Worm (Caenorhabditis elegans) whole organism, young adult: ENCODE measurements around the gene max-2.

Source experiments
- B0336.3 ChIP-seq: fragments of 200-800 bp; sonication (Bioruptor generic); IDR thresholded peaks from 2 replicates; pipeline ENCODE4 v1.3.6; 2022; ENCODE audit warnings: missing genetic modification characterization, missing compliant biosample characterization
- D2030.7 ChIP-seq: fragments of 200-800 bp; sonication (Bioruptor generic); IDR thresholded peaks from 2 replicates; pipeline ENCODE4 v1.3.6; 2022; ENCODE audit warnings: missing genetic modification reagents, missing genetic modification characterization, missing compliant biosample characterization
- F22D6.2 ChIP-seq: sonication (generic microtip); optimal IDR thresholded peaks from 2 replicates; lab custom pipeline; 2016; ENCODE audit warnings: mild to moderate bottlenecking, missing genetic modification characterization, missing compliant biosample characterization
- F39B2.1 ChIP-seq: fragments of 200-800 bp; sonication (Bioruptor generic); IDR thresholded peaks from 2 replicates; pipeline ENCODE4 v1.3.6; 2022; ENCODE audit warnings: missing genetic modification reagents, missing genetic modification characterization, missing compliant biosample characterization
- F52B5.7 ChIP-seq: sonication (generic microtip); optimal IDR thresholded peaks from 2 replicates; lab custom pipeline; 2016; ENCODE audit warnings: mild to moderate bottlenecking, missing genetic modification characterization, missing compliant biosample characterization
- T07F8.4 ChIP-seq: sonication (generic microtip); optimal IDR thresholded peaks from 2 replicates; lab custom pipeline; 2016; ENCODE audit warnings: mild to moderate bottlenecking, missing genetic modification characterization, moderate library complexity, missing compliant biosample characterization
- T26A5.8 ChIP-seq: sonication (generic microtip); optimal IDR thresholded peaks from 2 replicates; lab custom pipeline; 2016; ENCODE audit warnings: missing genetic modification characterization, missing compliant biosample characterization
- akir-1 ChIP-seq: fragments of 200-800 bp; sonication (Bioruptor generic); optimal IDR thresholded peaks from 2 replicates; lab custom pipeline; 2018; ENCODE audit warnings: mild to moderate bottlenecking, missing genetic modification characterization, moderate library complexity, missing compliant biosample characterization
- atf-7 ChIP-seq: sonication (generic microtip); optimal IDR thresholded peaks from 2 replicates; lab custom pipeline; 2017; ENCODE audit warnings: mild to moderate bottlenecking, missing genetic modification characterization, missing compliant biosample characterization
- athp-1 ChIP-seq: sonication (generic microtip); optimal IDR thresholded peaks from 2 replicates; lab custom pipeline; 2017; ENCODE audit warnings: mild to moderate bottlenecking, missing genetic modification characterization, missing compliant biosample characterization
- attf-5 ChIP-seq: fragments of 200-800 bp; sonication (Bioruptor generic); optimal IDR thresholded peaks from 2 replicates; lab custom pipeline; 2018; ENCODE audit warnings: mild to moderate bottlenecking, missing genetic modification characterization, missing compliant biosample characterization
- cebp-1 ChIP-seq, 2 experiments: fragments of 200-800 bp in 1 of 2; sonication (Bioruptor generic) in 1 of 2; sonication (generic microtip) in 1 of 2; IDR thresholded peaks in 1 of 2; optimal IDR thresholded peaks in 1 of 2; 2 replicates each; pipeline versions ENCODE4 v1.3.6 to Lab custom; 2017 to 2022; ENCODE audit warnings: missing compliant biosample characterization in 2 of 2, missing genetic modification characterization in 2 of 2, mild to moderate bottlenecking in 1 of 2, missing genetic modification reagents in 1 of 2, moderate library complexity in 1 of 2
- ceh-91 ChIP-seq: fragments of 200-800 bp; sonication (Bioruptor generic); IDR thresholded peaks from 2 replicates; pipeline ENCODE4 v1.3.6; 2022; ENCODE audit warnings: missing genetic modification reagents, missing genetic modification characterization, missing compliant biosample characterization
- dox-1 ChIP-seq: fragments of 200-800 bp; sonication (Bioruptor generic); IDR thresholded peaks from 2 replicates; pipeline ENCODE4 v1.3.6; 2022; ENCODE audit warnings: missing genetic modification reagents, missing genetic modification characterization, missing compliant biosample characterization
- efl-1 ChIP-seq: fragments of 150-350 bp; optimal IDR thresholded peaks from 2 replicates; lab custom pipeline; 2014; ENCODE audit warnings: missing biosample characterization, missing genetic modification reagents, missing genetic modification characterization
- egl-18 ChIP-seq: fragments of 200-800 bp; sonication (Bioruptor generic); IDR thresholded peaks from 2 replicates; pipeline ENCODE4 v1.3.6; 2022; ENCODE audit warnings: missing genetic modification reagents, missing genetic modification characterization, missing compliant biosample characterization
- ekl-4 ChIP-seq: fragments of 200-800 bp; sonication (Bioruptor generic); IDR thresholded peaks from 2 replicates; pipeline ENCODE4 v1.3.6; 2022; ENCODE audit warnings: missing genetic modification reagents, missing genetic modification characterization, missing compliant biosample characterization
- hlh-26 ChIP-seq: fragments of 200-800 bp; sonication (Bioruptor generic); conservative IDR thresholded peaks from 2 replicates; pipeline ENCODE4 v1.3.6; 2022; ENCODE audit warnings: missing genetic modification reagents, missing genetic modification characterization, missing compliant biosample characterization
- hmg-1.2 ChIP-seq: fragments of 200-800 bp; sonication (Bioruptor generic); IDR thresholded peaks from 2 replicates; pipeline ENCODE4 v1.3.6; 2022; ENCODE audit warnings: missing genetic modification reagents, missing genetic modification characterization, missing compliant biosample characterization
- let-607 ChIP-seq, 2 experiments: fragments of 200-800 bp in 1 of 2; sonication (Bioruptor generic) in 1 of 2; sonication (generic microtip) in 1 of 2; optimal IDR thresholded peaks; 2 replicates each; lab custom pipeline; 2016 to 2018; ENCODE audit warnings: mild to moderate bottlenecking in 2 of 2, missing compliant biosample characterization in 2 of 2, missing genetic modification characterization in 2 of 2, moderate library complexity in 2 of 2, missing genotype in 1 of 2
- lin-35 ChIP-seq, 3 experiments: fragments of 150-350 bp in 2 of 3; sonication (generic microtip) in 1 of 3; optimal IDR thresholded peaks; 2 replicates each; lab custom pipeline; 2014 to 2018; ENCODE audit warnings: missing biosample characterization in 3 of 3, missing genetic modification characterization in 3 of 3, missing genetic modification reagents in 3 of 3
- madf-3 ChIP-seq: fragments of 200-800 bp; sonication (Bioruptor generic); IDR thresholded peaks from 2 replicates; pipeline ENCODE4 v1.3.6; 2022; ENCODE audit warnings: missing genetic modification reagents, missing genetic modification characterization, missing compliant biosample characterization
- mes-4 ChIP-seq: sonication (generic microtip); optimal IDR thresholded peaks from 2 replicates; lab custom pipeline; 2016; ENCODE audit warnings: missing genotype, missing genetic modification characterization, missing compliant biosample characterization
- nfya-1 ChIP-seq: sonication (generic microtip); optimal IDR thresholded peaks from 2 replicates; lab custom pipeline; 2017; ENCODE audit warnings: antibody characterized with exemption, missing compliant biosample characterization, missing genetic modification characterization, borderline replicate concordance; ENCODE audit not compliant: insufficient read depth
- nhr-27 ChIP-seq: fragments of 200-800 bp; sonication (Bioruptor generic); optimal IDR thresholded peaks from 2 replicates; lab custom pipeline; 2018; ENCODE audit warnings: mild to moderate bottlenecking, missing genetic modification characterization, moderate library complexity, missing compliant biosample characterization
- nhr-90 ChIP-seq: sonication (generic microtip); optimal IDR thresholded peaks from 2 replicates; lab custom pipeline; 2016; ENCODE audit warnings: missing genotype, mild to moderate bottlenecking, missing genetic modification characterization, missing compliant biosample characterization
- pbrm-1 ChIP-seq: fragments of 200-800 bp; sonication (Bioruptor generic); IDR thresholded peaks from 2 replicates; pipeline ENCODE4 v1.3.6; 2022; ENCODE audit warnings: missing genetic modification reagents, missing genetic modification characterization, missing compliant biosample characterization
- snpc-3.4 ChIP-seq: sonication (generic microtip); optimal IDR thresholded peaks from 2 replicates; lab custom pipeline; 2017; ENCODE audit warnings: missing genetic modification characterization, mild to moderate bottlenecking, missing compliant biosample characterization, antibody characterized with exemption, moderate library complexity, missing genotype, missing genetic modification reagents
- somi-1 ChIP-seq: fragments of 200-800 bp; sonication (Bioruptor generic); optimal IDR thresholded peaks from 2 replicates; lab custom pipeline; 2018; ENCODE audit warnings: mild to moderate bottlenecking, missing genetic modification characterization, missing compliant biosample characterization
- tbx-9 ChIP-seq: sonication (generic microtip); optimal IDR thresholded peaks from 2 replicates; lab custom pipeline; 2016; ENCODE audit warnings: borderline replicate concordance, missing genetic modification characterization, inconsistent platforms, missing compliant biosample characterization
- tlf-1 ChIP-seq: fragments of 200-800 bp; sonication (Bioruptor generic); optimal IDR thresholded peaks from 2 replicates; lab custom pipeline; 2018; ENCODE audit warnings: mild to moderate bottlenecking, missing genetic modification characterization, missing compliant biosample characterization
- zfh-2 ChIP-seq: fragments of 200-800 bp; sonication (Bioruptor generic); conservative IDR thresholded peaks from 2 replicates; pipeline ENCODE4 v1.3.6; 2022; ENCODE audit warnings: missing genetic modification reagents, missing genetic modification characterization, missing compliant biosample characterization
- ztf-22 ChIP-seq: fragments of 200-800 bp; sonication (Bioruptor generic); optimal IDR thresholded peaks from 2 replicates; lab custom pipeline; 2018; ENCODE audit warnings: mild to moderate bottlenecking, missing genetic modification characterization, moderate library complexity, missing compliant biosample characterization

max-2 gene

DNA sequence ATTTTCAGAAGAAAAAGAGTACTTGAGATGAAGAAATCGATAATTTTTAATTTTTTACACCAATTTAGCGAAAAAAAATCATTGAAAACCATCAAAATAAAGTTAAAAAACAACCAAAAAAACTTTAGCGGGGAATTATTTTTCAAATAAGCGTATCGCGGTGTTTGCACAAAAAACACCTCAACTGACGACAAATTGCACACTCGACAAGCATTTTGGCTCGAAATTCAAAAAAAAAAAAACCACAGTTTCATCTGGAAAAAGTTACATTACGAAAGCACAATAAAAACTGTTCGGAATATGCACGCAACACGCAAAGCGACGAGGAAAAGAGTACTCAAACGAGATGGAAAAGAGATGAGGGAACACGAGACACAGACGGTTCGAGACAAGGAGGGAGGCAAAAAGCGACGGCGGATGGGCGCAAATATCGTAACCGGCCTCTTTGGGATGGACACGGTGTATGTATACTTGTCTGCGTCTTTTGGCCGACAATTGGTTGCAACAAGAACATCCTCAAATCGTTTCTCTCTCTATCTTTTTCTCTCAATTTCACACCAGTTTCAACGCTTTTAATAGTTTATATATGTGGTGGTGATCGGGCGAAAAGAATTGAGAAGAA is 5.0 kb upstream of the max-2 start (continued):
- TF ChIP-seq ekl-4 (0 out of 2 replicates have a peak, but pooled peaks have one; percentile 9), tlf-1 (GFP tag; lab: Kevin White, UChicago) (no peak), snpc-3.4 (tag; lab: Kevin White, UChicago) (no peak), T26A5.8 (no peak), T07F8.4 (tag; lab: Kevin White, UChicago) (no peak), mes-4 (tag; lab: Kevin White, UChicago) (no peak), nfya-1 (tag; lab: Kevin White, UChicago) (no peak), nhr-27 (tag; lab: Kevin White, UChicago) (no peak), lin-35 (GFP tag; optimal IDR thresholded peaks at IDR 0.05; lab: Kevin White, UChicago) (no peak), ceh-91 (GFP tag; lab: Robert Waterston, UW) (no peak), attf-5 (peak; percentile 47), ztf-22 (GFP tag; lab: Kevin White, UChicago) (no peak), nhr-90 (tag; lab: Kevin White, UChicago) (no peak), somi-1 (GFP tag; lab: Kevin White, UChicago) (no peak), akir-1 (GFP tag; lab: Kevin White, UChicago) (no peak), pbrm-1 (GFP tag; lab: Robert Waterston, UW) (no peak), F22D6.2 (tag; lab: Kevin White, UChicago) (no peak), athp-1 (tag; lab: Kevin White, UChicago) (no peak), let-607 (tag; optimal IDR thresholded peaks at IDR 0.05; lab: Kevin White, UChicago) (no peak), hmg-1.2 (GFP tag; lab: Robert Waterston, UW) (peak; percentile 44; the same call in 1 of the 2 replicates), F52B5.7 (tag; lab: Kevin White, UChicago) (no peak), B0336.3 (GFP tag; lab: Robert Waterston, UW) (no peak)

DNA sequence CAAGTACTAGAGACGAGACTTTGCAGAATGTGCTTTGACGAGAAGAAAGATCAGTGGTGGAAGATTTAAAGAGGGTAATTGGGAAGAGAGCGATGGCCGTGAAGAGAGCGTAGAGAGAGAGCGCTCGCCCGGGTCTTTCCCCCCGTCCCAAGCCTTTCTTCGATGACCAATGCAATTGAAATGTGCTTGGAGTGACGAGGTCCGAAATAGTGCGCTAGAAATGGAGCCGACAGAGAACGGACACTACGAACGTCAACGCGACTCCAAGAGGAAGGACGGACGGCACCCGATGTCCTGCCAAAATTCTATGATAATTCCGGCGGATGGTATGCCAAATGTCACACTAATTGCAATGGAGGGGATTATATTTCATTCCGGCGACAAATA is 4.4 kb upstream of the max-2 start:
- TF ChIP-seq madf-3 (GFP tag; lab: Robert Waterston, UW) (0 out of 2 replicates have a peak, but pooled peaks have one; percentile 13), hmg-1.2 (GFP tag; lab: Robert Waterston, UW) (peak; percentile 33; the same call in 1 of the 2 replicates), cebp-1 (GFP tag; IDR thresholded peaks at IDR 0.05; lab: Robert Waterston, UW) (no peak), cebp-1 (tag; optimal IDR thresholded peaks at IDR 0.05; lab: Kevin White, UChicago) (peak; percentile 8), zfh-2 (peak; percentile 61; the same call in 1 of the 2 replicates), atf-7 (tag; lab: Kevin White, UChicago) (no peak), D2030.7 (GFP tag; lab: Robert Waterston, UW) (no peak), tlf-1 (GFP tag; lab: Kevin White, UChicago) (no peak), efl-1 (GFP tag; lab: Kevin White, UChicago) (no peak), tbx-9 (no peak), hlh-26 (no peak)

DNA sequence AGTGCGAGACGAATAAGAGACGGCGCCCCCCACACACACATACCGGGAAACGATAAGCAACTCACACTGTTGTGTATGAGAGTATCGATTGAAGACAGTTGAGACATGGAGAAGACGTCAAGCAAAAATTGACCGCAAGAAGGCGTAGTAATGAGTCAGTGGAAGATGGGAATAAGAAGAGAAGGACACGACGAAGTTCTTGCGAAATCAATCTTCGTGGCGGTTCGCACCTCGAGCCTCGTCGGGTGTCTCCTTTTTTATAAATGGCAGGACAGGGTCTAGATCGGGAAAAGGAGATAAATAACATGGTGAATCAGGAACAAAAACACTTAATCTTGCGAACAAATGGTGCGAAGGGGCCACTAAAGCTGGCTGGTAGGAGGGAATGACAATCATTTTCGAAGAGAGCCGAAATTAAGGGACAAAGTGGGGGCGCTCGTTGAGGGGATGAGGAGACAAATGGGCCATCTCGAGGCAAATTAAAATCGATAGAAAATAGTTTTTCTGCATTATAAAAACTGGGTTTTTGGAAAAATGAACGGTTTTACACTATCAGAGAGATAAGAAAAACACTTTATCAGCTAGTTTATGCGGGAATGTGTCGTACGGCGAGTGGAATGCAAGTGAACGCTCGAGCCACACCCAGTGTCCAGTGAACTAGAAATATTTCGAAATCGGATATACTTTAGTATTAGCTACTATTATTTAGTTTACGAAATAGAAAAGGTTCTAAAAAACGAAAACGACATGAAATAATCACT is 3.8 kb upstream of the max-2 start:
- TF ChIP-seq egl-18 (GFP tag; lab: Robert Waterston, UW) (no peak), cebp-1 (GFP tag; IDR thresholded peaks at IDR 0.05; lab: Robert Waterston, UW) (no peak), cebp-1 (tag; optimal IDR thresholded peaks at IDR 0.05; lab: Kevin White, UChicago) (peak; percentile 64), dox-1 (GFP tag; lab: Robert Waterston, UW) (0 out of 2 replicates have a peak, but pooled peaks have one; percentile 1), F39B2.1 (GFP tag; lab: Robert Waterston, UW) (no peak)
- TF ChIP-seq, all 124 proteins: peak for 2
